Fruit fly (Drosophila melanogaster) whole organism, embryonic: ENCODE results near the gene CG15403.

Experiments
- Atf6 ChIP-seq: fragments of 200-800 bp; sonication (Bioruptor generic); IDR thresholded peaks from 2 replicates; pipeline ENCODE4 v1.3.6; 2022; ENCODE audit warnings: missing biosample characterization, missing genetic modification characterization
- Awh ChIP-seq: fragments of 200-800 bp; sonication (Bioruptor generic); IDR thresholded peaks from 2 replicates; pipeline ENCODE4, ENCODE4 v1.3.6; 2022; ENCODE audit warnings: missing biosample characterization, missing genetic modification characterization
- Bdp1 ChIP-seq: fragments of 200-800 bp; sonication (Bioruptor generic); optimal IDR thresholded peaks from 3 replicates; lab custom pipeline; 2016; ENCODE audit warnings: missing biosample characterization, missing genetic modification characterization
- CG10267 ChIP-seq: fragments of 200-800 bp; sonication (Bioruptor generic); optimal IDR thresholded peaks from 2 replicates; lab custom pipeline; 2018; ENCODE audit warnings: missing biosample characterization, mild to moderate bottlenecking, missing genetic modification characterization, moderate library complexity
- CG10366 ChIP-seq: fragments of 200-800 bp; sonication (Bioruptor generic); IDR thresholded peaks from 2 replicates; pipeline ENCODE4 v1.3.6; 2022; ENCODE audit warnings: missing biosample characterization, missing genetic modification characterization
- CG11456 ChIP-seq: fragments of 200-800 bp; sonication (Bioruptor generic); IDR thresholded peaks from 3 replicates; pipeline ENCODE4 v1.3.6; 2022; ENCODE audit warnings: missing biosample characterization, missing genetic modification characterization
- CG13894 ChIP-seq: fragments of 200-800 bp; sonication (Bioruptor generic); optimal IDR thresholded peaks from 3 replicates; lab custom pipeline; 2018; ENCODE audit warnings: missing biosample characterization, mild to moderate bottlenecking, missing genetic modification characterization, moderate library complexity
- CG15696 ChIP-seq: fragments of 200-800 bp; sonication (Bioruptor generic); optimal IDR thresholded peaks from 2 replicates; lab custom pipeline; 2019; ENCODE audit warnings: missing biosample characterization, mild to moderate bottlenecking, missing genetic modification characterization, moderate library complexity
- CG17328 ChIP-seq: fragments of 200-800 bp; sonication (Bioruptor generic); IDR thresholded peaks from 2 replicates; pipeline ENCODE4 v1.3.6; 2022; ENCODE audit warnings: missing biosample characterization, missing genetic modification characterization
- CG17361 ChIP-seq: fragments of 200-800 bp; sonication (Bioruptor generic); IDR thresholded peaks from 3 replicates; pipeline ENCODE4 v1.3.6; 2022; ENCODE audit warnings: missing biosample characterization, missing genetic modification characterization
- CG17385 ChIP-seq: fragments of 200-800 bp; sonication (Bioruptor generic); optimal IDR thresholded peaks from 3 replicates; lab custom pipeline; 2018; ENCODE audit warnings: missing biosample characterization, mild to moderate bottlenecking, missing genetic modification characterization
- CG17912 ChIP-seq: fragments of 200-800 bp; sonication (Bioruptor generic); optimal IDR thresholded peaks from 2 replicates; lab custom pipeline; 2018; ENCODE audit warnings: missing biosample characterization, mild to moderate bottlenecking, missing genetic modification characterization
- CG18011 ChIP-seq: fragments of 200-800 bp; sonication (Bioruptor generic); optimal IDR thresholded peaks from 2 replicates; lab custom pipeline; 2017; ENCODE audit warnings: missing biosample characterization, missing genetic modification characterization, mild to moderate bottlenecking, moderate library complexity, missing genotype
- CG18476 ChIP-seq: fragments of 200-800 bp; sonication (Bioruptor generic); optimal IDR thresholded peaks from 2 replicates; lab custom pipeline; 2016; ENCODE audit warnings: missing biosample characterization, mild to moderate bottlenecking, missing genetic modification characterization
- CG2116 ChIP-seq: fragments of 200-800 bp; sonication (Bioruptor generic); optimal IDR thresholded peaks from 3 replicates; lab custom pipeline; 2018; ENCODE audit warnings: missing biosample characterization, mild to moderate bottlenecking, missing genetic modification characterization
- CG3995 ChIP-seq: fragments of 200-800 bp; sonication (Bioruptor generic); optimal IDR thresholded peaks from 3 replicates; lab custom pipeline; 2016; ENCODE audit warnings: missing biosample characterization, missing genetic modification characterization
- CG42726 ChIP-seq: fragments of 200-800 bp; sonication (Bioruptor generic); IDR thresholded peaks from 2 replicates; pipeline ENCODE4 v1.3.6; 2022; ENCODE audit warnings: missing biosample characterization, missing genetic modification characterization; ENCODE audit not compliant: partially characterized antibody
- CG5245 ChIP-seq: fragments of 200-800 bp; sonication (Bioruptor generic); optimal IDR thresholded peaks from 3 replicates; lab custom pipeline; 2016; ENCODE audit warnings: missing biosample characterization, missing genetic modification characterization
- CG6791 ChIP-seq: fragments of 200-800 bp; sonication (Bioruptor generic); IDR thresholded peaks from 3 replicates; pipeline ENCODE4 v1.3.6; 2022; ENCODE audit warnings: missing biosample characterization, missing genetic modification characterization; ENCODE audit not compliant: partially characterized antibody
- CG7357 ChIP-seq: fragments of 200-800 bp; sonication (Bioruptor generic); IDR thresholded peaks from 3 replicates; pipeline ENCODE4 v1.3.6; 2022; ENCODE audit warnings: missing biosample characterization, missing genetic modification characterization
- CG7987 ChIP-seq: fragments of 200-800 bp; sonication (Bioruptor generic); optimal IDR thresholded peaks from 2 replicates; lab custom pipeline; 2018; ENCODE audit warnings: missing biosample characterization, mild to moderate bottlenecking, missing genetic modification characterization, moderate library complexity
- CG8388 ChIP-seq: fragments of 200-800 bp; sonication (Bioruptor generic); optimal IDR thresholded peaks from 2 replicates; lab custom pipeline; 2019; ENCODE audit warnings: missing biosample characterization, mild to moderate bottlenecking, missing genetic modification characterization, moderate library complexity
- CG9437 ChIP-seq: fragments of 200-800 bp; sonication (Bioruptor generic); optimal IDR thresholded peaks from 2 replicates; lab custom pipeline; 2018; ENCODE audit warnings: missing biosample characterization, mild to moderate bottlenecking, missing genetic modification characterization
- CG9876 ChIP-seq: fragments of 200-800 bp; sonication (Bioruptor generic); optimal IDR thresholded peaks from 2 replicates; lab custom pipeline; 2016; ENCODE audit warnings: missing biosample characterization, missing genetic modification characterization
- Eip74EF ChIP-seq, 2 experiments: fragments of 200-800 bp in 1 of 2; fragments of >200 bp in 1 of 2; sonication (Bioruptor generic) in 1 of 2; optimal IDR thresholded peaks; 2 replicates each; lab custom pipeline; 2017 to 2019; ENCODE audit warnings: missing biosample characterization in 2 of 2, missing genetic modification characterization in 2 of 2, mild to moderate bottlenecking in 1 of 2, moderate library complexity in 1 of 2
- Ets97D ChIP-seq: fragments of 200-800 bp; sonication (Bioruptor generic); optimal IDR thresholded peaks from 3 replicates; lab custom pipeline; 2016; ENCODE audit warnings: missing biosample characterization, missing genetic modification characterization
- Hsf ChIP-seq: fragments of 200-800 bp; sonication (Bioruptor generic); optimal IDR thresholded peaks from 3 replicates; lab custom pipeline; 2016; ENCODE audit warnings: missing biosample characterization, missing genetic modification characterization
- NFAT ChIP-seq: fragments of 200-800 bp; sonication (Bioruptor generic); IDR thresholded peaks from 2 replicates; pipeline ENCODE4 v1.3.6; 2022; ENCODE audit warnings: missing biosample characterization, missing genetic modification characterization
- Pdp1 ChIP-seq, 2 experiments: fragments of 200-800 bp; sonication (Bioruptor generic); optimal IDR thresholded peaks; 3 replicates each; lab custom pipeline; 2016; ENCODE audit warnings: missing biosample characterization in 2 of 2, missing genetic modification characterization in 2 of 2, mild to moderate bottlenecking in 1 of 2, moderate library complexity in 1 of 2
- Scr ChIP-seq: fragments of 200-800 bp; sonication (Bioruptor generic); IDR thresholded peaks from 2 replicates; pipeline ENCODE4 v1.3.6; 2022; ENCODE audit warnings: missing biosample characterization, missing genetic modification characterization; ENCODE audit not compliant: partially characterized antibody
- Spps ChIP-seq: fragments of 200-800 bp; sonication (Bioruptor generic); optimal IDR thresholded peaks from 2 replicates; lab custom pipeline; 2018; ENCODE audit warnings: missing biosample characterization, mild to moderate bottlenecking, missing genetic modification characterization
- Xrp1 ChIP-seq: fragments of 200-800 bp; sonication (Bioruptor generic); IDR thresholded peaks from 2 replicates; pipeline ENCODE4 v1.3.6; 2022; ENCODE audit warnings: missing biosample characterization, missing genetic modification characterization
- ap ChIP-seq: fragments of 200-800 bp; sonication (Bioruptor generic); IDR thresholded peaks from 2 replicates; pipeline ENCODE4 v1.3.6; 2022; ENCODE audit warnings: missing biosample characterization, missing genetic modification characterization
- az2 ChIP-seq: fragments of 200-800 bp; sonication (Bioruptor generic); optimal IDR thresholded peaks from 3 replicates; lab custom pipeline; 2016; ENCODE audit warnings: missing biosample characterization, missing genetic modification characterization
- cas ChIP-seq: fragments of 200-800 bp; sonication (Bioruptor generic); IDR thresholded peaks from 2 replicates; pipeline ENCODE4 v1.3.6; 2022; ENCODE audit warnings: missing biosample characterization, missing genetic modification characterization
- da ChIP-seq: fragments of 200-800 bp; sonication (Bioruptor generic); optimal IDR thresholded peaks from 2 replicates; lab custom pipeline; 2016; ENCODE audit warnings: missing biosample characterization, missing genetic modification characterization
- emc ChIP-seq: fragments of 200-800 bp; sonication (Bioruptor generic); optimal IDR thresholded peaks from 2 replicates; lab custom pipeline; 2016; ENCODE audit warnings: missing biosample characterization, missing genetic modification characterization
- gcm2 ChIP-seq: fragments of 200-800 bp; sonication (Bioruptor generic); optimal IDR thresholded peaks from 2 replicates; lab custom pipeline; 2016; ENCODE audit warnings: missing biosample characterization, missing genetic modification characterization
- gsb-n ChIP-seq: fragments of 200-800 bp; sonication (Bioruptor generic); optimal IDR thresholded peaks from 3 replicates; lab custom pipeline; 2018; ENCODE audit warnings: missing biosample characterization, mild to moderate bottlenecking, missing genetic modification characterization
- kni ChIP-seq: fragments of 200-800 bp; sonication (Bioruptor generic); optimal IDR thresholded peaks from 3 replicates; lab custom pipeline; 2017; ENCODE audit warnings: mild to moderate bottlenecking, missing biosample characterization, missing genetic modification reagents, missing genetic modification characterization
- luna ChIP-seq: fragments of 200-800 bp; sonication (Bioruptor generic); optimal IDR thresholded peaks from 2 replicates; lab custom pipeline; 2016; ENCODE audit warnings: missing biosample characterization, missing genetic modification characterization
- mirr ChIP-seq: fragments of 200-800 bp; sonication (Bioruptor generic); optimal IDR thresholded peaks from 3 replicates; lab custom pipeline; 2018; ENCODE audit warnings: missing biosample characterization, mild to moderate bottlenecking, missing genetic modification characterization
- pnt ChIP-seq: fragments of 200-800 bp; sonication (Bioruptor generic); optimal IDR thresholded peaks from 3 replicates; lab custom pipeline; 2016; ENCODE audit warnings: missing biosample characterization, missing genetic modification characterization
- sisA ChIP-seq: fragments of 200-800 bp; sonication (Bioruptor generic); IDR thresholded peaks from 2 replicates; pipeline ENCODE4 v1.3.6; 2022; ENCODE audit warnings: missing biosample characterization, missing genetic modification characterization
- so ChIP-seq: fragments of 200-800 bp; sonication (Bioruptor generic); IDR thresholded peaks from 3 replicates; pipeline ENCODE4 v1.3.6; 2022; ENCODE audit warnings: missing biosample characterization, missing genetic modification characterization
- ssp ChIP-seq: fragments of 200-800 bp; sonication (Bioruptor generic); IDR thresholded peaks from 2 replicates; pipeline ENCODE4 v1.3.6; 2022; ENCODE audit warnings: missing biosample characterization, missing genetic modification characterization
- tgo ChIP-seq: fragments of 200-800 bp; sonication (Bioruptor generic); IDR thresholded peaks from 3 replicates; pipeline ENCODE4 v1.3.6; 2022; ENCODE audit warnings: missing biosample characterization, missing genetic modification characterization
- trem ChIP-seq: fragments of 200-800 bp; optimal IDR thresholded peaks from 3 replicates; lab custom pipeline; 2019; ENCODE audit warnings: missing biosample characterization, mild to moderate bottlenecking, missing genetic modification characterization, moderate library complexity
- unpg ChIP-seq: fragments of 200-800 bp; sonication (Bioruptor generic); optimal IDR thresholded peaks from 3 replicates; lab custom pipeline; 2018; ENCODE audit warnings: missing biosample characterization, mild to moderate bottlenecking, missing genetic modification characterization, moderate library complexity
- usp ChIP-seq: fragments of >200 bp; optimal IDR thresholded peaks from 2 replicates; lab custom pipeline; 2017; ENCODE audit warnings: missing biosample characterization, missing genetic modification characterization
- zen ChIP-seq: fragments of 200-800 bp; sonication (Bioruptor generic); optimal IDR thresholded peaks from 3 replicates; lab custom pipeline; 2018; ENCODE audit warnings: missing biosample characterization, mild to moderate bottlenecking, missing genetic modification characterization, moderate library complexity

The CG15403 gene

dm6 chr2L:3100812-3101211, 27.6 kb upstream of the CG15403 start (continued):
- TF ChIP-seq CG18476 (GFP tag; lab: Kevin White, UChicago) (no peak), tgo (GFP tag; lab: Robert Waterston, UW) (peak; percentile 50; the same call in 2 of the 3 replicates), CG17328 (GFP tag; lab: Robert Waterston, UW) (peak; percentile 60), unpg (GFP tag; lab: Kevin White, UChicago) (peak; percentile 47), mirr (GFP tag; lab: Kevin White, UChicago) (no peak), Eip74EF (GFP tag; optimal IDR thresholded peaks at IDR 0.05; lab: Kevin White, UChicago) (no peak), cas (GFP tag; lab: Robert Waterston, UW) (no peak), CG17385 (GFP tag; lab: Kevin White, UChicago) (peak; percentile 24), CG15696 (no peak), kni (no peak), az2 (GFP tag; lab: Kevin White, UChicago) (peak; percentile 40), CG5245 (no peak), trem (tag; lab: Kevin White, UChicago) (no peak), CG3995 (no peak), Spps (tag; lab: Kevin White, UChicago) (no peak), CG17361 (GFP tag; lab: Robert Waterston, UW) (peak; percentile 59; the same call in 2 of the 3 replicates), da (GFP tag; lab: Kevin White, UChicago) (no peak), Hsf (GFP tag; lab: Kevin White, UChicago) (peak; percentile 36), Bdp1 (GFP tag; lab: Kevin White, UChicago) (no peak), CG9437 (GFP tag; lab: Kevin White, UChicago) (no peak), CG13894 (tag; lab: Kevin White, UChicago) (no peak), Ets97D (no peak), NFAT (GFP tag; lab: Robert Waterston, UW) (no peak), CG18011 (no peak), CG42726 (GFP tag; lab: Robert Waterston, UW) (no peak), Atf6 (GFP tag; lab: Robert Waterston, UW) (no peak), CG11456 (no peak), CG6791 (GFP tag; lab: Robert Waterston, UW) (no peak), pnt (GFP tag; lab: Kevin White, UChicago) (no peak), ap (GFP tag; lab: Robert Waterston, UW) (peak; percentile 44; the same call in 1 of the 2 replicates), CG7987 (GFP tag; lab: Kevin White, UChicago) (no peak), CG9876 (GFP tag; lab: Kevin White, UChicago) (no peak), so (no peak), CG10366 (GFP tag; lab: Robert Waterston, UW) (peak; percentile 63), sisA (GFP tag; lab: Robert Waterston, UW) (peak; percentile 65), gsb-n (no peak), CG8388 (GFP tag; lab: Kevin White, UChicago) (peak; percentile 25), usp (GFP tag; lab: Kevin White, UChicago) (no peak), Scr (GFP tag; lab: Robert Waterston, UW) (no peak), CG7357 (GFP tag; lab: Robert Waterston, UW) (peak; percentile 40; the same call in 1 of the 3 replicates), Pdp1 (GFP tag; optimal IDR thresholded peaks at IDR 0.05; lab: Kevin White, UChicago) (peak; percentile 13 to 54), ssp (0 out of 2 replicates have a peak, but pooled peaks have one; percentile 19), CG17912 (no peak), luna (no peak), CG10267 (tag; lab: Kevin White, UChicago) (no peak), CG2116 (no peak), emc (GFP tag; lab: Kevin White, UChicago) (no peak), gcm2 (GFP tag; lab: Kevin White, UChicago) (no peak), Awh (GFP tag; lab: Robert Waterston, UW) (peak; percentile 66; the same call in 1 of the 2 replicates), Xrp1 (GFP tag; lab: Robert Waterston, UW) (peak; percentile 75), zen (tag; lab: Kevin White, UChicago) (no peak)
